Worm (Caenorhabditis elegans) whole organism, mixed stage, embryonic: ENCODE data around the gene pix-1.

ENCODE experiments used
- M03D4.4 ChIP-seq: sonication (generic microtip); optimal IDR thresholded peaks from 2 replicates; lab custom pipeline; 2017; ENCODE audit warnings: mild to moderate bottlenecking, missing genetic modification characterization, missing compliant biosample characterization
- bed-3 ChIP-seq: fragments of 200-800 bp; sonication (Bioruptor generic); optimal IDR thresholded peaks from 3 replicates; lab custom pipeline; 2018; ENCODE audit warnings: mild to moderate bottlenecking, missing genetic modification characterization, moderate library complexity, missing compliant biosample characterization
- blmp-1 ChIP-seq: fragments of 150-350 bp; optimal IDR thresholded peaks from 2 replicates; lab custom pipeline; 2014; ENCODE audit warnings: missing biosample characterization, missing genetic modification characterization
- ceh-39 ChIP-seq: fragments of 150-350 bp; optimal IDR thresholded peaks from 2 replicates; lab custom pipeline; 2014; ENCODE audit warnings: missing biosample characterization, missing genetic modification characterization
- ceh-43 ChIP-seq: fragments of 200-800 bp; sonication (Bioruptor generic); optimal IDR thresholded peaks from 2 replicates; lab custom pipeline; 2018; ENCODE audit warnings: mild to moderate bottlenecking, missing genetic modification characterization, moderate library complexity, missing compliant biosample characterization
- ceh-83 ChIP-seq: fragments of 200-800 bp; sonication (Bioruptor generic); optimal IDR thresholded peaks from 2 replicates; lab custom pipeline; 2018; ENCODE audit warnings: mild to moderate bottlenecking, missing genetic modification characterization, missing compliant biosample characterization
- ces-1 ChIP-seq: fragments of 150-350 bp; optimal IDR thresholded peaks from 2 replicates; lab custom pipeline; 2014; ENCODE audit warnings: missing biosample characterization, missing genetic modification reagents, missing genetic modification characterization
- cnd-1 ChIP-seq: fragments of 200-800 bp; sonication (Bioruptor generic); optimal IDR thresholded peaks from 2 replicates; lab custom pipeline; 2018; ENCODE audit warnings: mild to moderate bottlenecking, missing genetic modification characterization, missing compliant biosample characterization
- drap-1 ChIP-seq: fragments of 200-800 bp; sonication (Bioruptor generic); optimal IDR thresholded peaks from 3 replicates; lab custom pipeline; 2018; ENCODE audit warnings: mild to moderate bottlenecking, missing genetic modification characterization, missing compliant biosample characterization
- elt-3 ChIP-seq: fragments of 150-350 bp; optimal IDR thresholded peaks from 2 replicates; lab custom pipeline; 2014; ENCODE audit warnings: missing biosample characterization, missing genetic modification characterization
- flh-1 ChIP-seq: fragments of 200-800 bp; sonication (Bioruptor generic); optimal IDR thresholded peaks from 2 replicates; lab custom pipeline; 2018; ENCODE audit warnings: mild to moderate bottlenecking, missing genetic modification characterization, moderate library complexity, missing compliant biosample characterization
- hlh-1 ChIP-seq: fragments of 150-350 bp; optimal IDR thresholded peaks from 2 replicates; lab custom pipeline; 2014; ENCODE audit warnings: missing biosample characterization, missing genetic modification reagents, missing genetic modification characterization
- lin-32 ChIP-seq: fragments of 200-800 bp; sonication (Bioruptor generic); optimal IDR thresholded peaks from 2 replicates; lab custom pipeline; 2018; ENCODE audit warnings: mild to moderate bottlenecking, missing genetic modification characterization, missing compliant biosample characterization
- lsy-2 ChIP-seq: fragments of 150-350 bp; optimal IDR thresholded peaks from 2 replicates; lab custom pipeline; 2014; ENCODE audit warnings: missing biosample characterization, missing genetic modification characterization
- mab-5 ChIP-seq: fragments of 150-350 bp; optimal IDR thresholded peaks from 2 replicates; lab custom pipeline; 2014; ENCODE audit warnings: missing biosample characterization, missing genetic modification characterization
- mep-1 ChIP-seq: fragments of 150-350 bp; optimal IDR thresholded peaks from 2 replicates; lab custom pipeline; 2017; ENCODE audit warnings: missing biosample characterization, missing genetic modification reagents, missing genetic modification characterization, inconsistent platforms
- mls-2 ChIP-seq: sonication (generic microtip); optimal IDR thresholded peaks from 2 replicates; lab custom pipeline; 2016; ENCODE audit warnings: mild to moderate bottlenecking, missing genetic modification characterization, moderate library complexity, missing compliant biosample characterization
- nhr-12 ChIP-seq: fragments of 150-350 bp; optimal IDR thresholded peaks from 2 replicates; lab custom pipeline; 2014; ENCODE audit warnings: missing biosample characterization, missing genetic modification characterization
- nhr-2 ChIP-seq: fragments of 150-350 bp; optimal IDR thresholded peaks from 2 replicates; lab custom pipeline; 2014; ENCODE audit warnings: missing biosample characterization, missing genetic modification characterization
- nhr-28 ChIP-seq: fragments of 150-350 bp; optimal IDR thresholded peaks from 2 replicates; lab custom pipeline; 2014; ENCODE audit warnings: missing biosample characterization, missing genetic modification characterization
- nhr-76 ChIP-seq: sonication (generic microtip); optimal IDR thresholded peaks from 2 replicates; lab custom pipeline; 2017; ENCODE audit warnings: missing biosample characterization, missing genetic modification characterization
- sem-2 ChIP-seq: fragments of 200-800 bp; sonication (Bioruptor generic); optimal IDR thresholded peaks from 2 replicates; lab custom pipeline; 2018; ENCODE audit warnings: mild to moderate bottlenecking, missing genetic modification characterization, missing compliant biosample characterization
- tbx-8 ChIP-seq: fragments of 200-800 bp; sonication (Bioruptor generic); optimal IDR thresholded peaks from 2 replicates; lab custom pipeline; 2018; ENCODE audit warnings: mild to moderate bottlenecking, missing genetic modification characterization, moderate library complexity, missing compliant biosample characterization
- unc-120 ChIP-seq: sonication (generic microtip); optimal IDR thresholded peaks from 2 replicates; lab custom pipeline; 2017; ENCODE audit warnings: missing genetic modification characterization, missing compliant biosample characterization; ENCODE audit not compliant: poor library complexity, severe bottlenecking
- unc-39 ChIP-seq: fragments of 150-350 bp; optimal IDR thresholded peaks from 2 replicates; lab custom pipeline; 2014; ENCODE audit warnings: missing biosample characterization, missing genetic modification characterization
- unc-62 ChIP-seq: fragments of 150-350 bp; optimal IDR thresholded peaks from 2 replicates; lab custom pipeline; 2014; ENCODE audit warnings: missing biosample characterization, missing genetic modification reagents, missing genetic modification characterization
- zip-8 ChIP-seq: fragments of 150-350 bp; optimal IDR thresholded peaks from 2 replicates; lab custom pipeline; 2014; ENCODE audit warnings: missing biosample characterization, missing genetic modification characterization
- ztf-11 ChIP-seq: fragments of 150-350 bp; optimal IDR thresholded peaks from 2 replicates; lab custom pipeline; 2014; ENCODE audit warnings: missing biosample characterization, missing genetic modification characterization

The pix-1 gene

ce11 chrX:13775508-13775907 lies 48.4 kb downstream of the pix-1 start:
- TF ChIP-seq tbx-8 (GFP tag; lab: Kevin White, UChicago) (no peak), nhr-28 (tag; lab: Kevin White, UChicago) (no peak), nhr-12 (tag; lab: Kevin White, UChicago) (no peak), unc-120 (tag; lab: Kevin White, UChicago) (no peak), ces-1 (no peak), lsy-2 (tag; lab: Kevin White, UChicago) (no peak), M03D4.4 (tag; lab: Kevin White, UChicago) (no peak), ztf-11 (tag; lab: Kevin White, UChicago) (no peak), elt-3 (tag; lab: Kevin White, UChicago) (no peak), ceh-83 (GFP tag; lab: Kevin White, UChicago) (no peak), mls-2 (tag; lab: Kevin White, UChicago) (no peak), unc-62 (GFP tag; lab: Kevin White, UChicago) (no peak), mep-1 (tag; lab: Kevin White, UChicago) (no peak), mab-5 (tag; lab: Kevin White, UChicago) (no peak), drap-1 (no peak), sem-2 (GFP tag; lab: Kevin White, UChicago) (no peak), flh-1 (GFP tag; lab: Kevin White, UChicago) (no peak)

DNA sequence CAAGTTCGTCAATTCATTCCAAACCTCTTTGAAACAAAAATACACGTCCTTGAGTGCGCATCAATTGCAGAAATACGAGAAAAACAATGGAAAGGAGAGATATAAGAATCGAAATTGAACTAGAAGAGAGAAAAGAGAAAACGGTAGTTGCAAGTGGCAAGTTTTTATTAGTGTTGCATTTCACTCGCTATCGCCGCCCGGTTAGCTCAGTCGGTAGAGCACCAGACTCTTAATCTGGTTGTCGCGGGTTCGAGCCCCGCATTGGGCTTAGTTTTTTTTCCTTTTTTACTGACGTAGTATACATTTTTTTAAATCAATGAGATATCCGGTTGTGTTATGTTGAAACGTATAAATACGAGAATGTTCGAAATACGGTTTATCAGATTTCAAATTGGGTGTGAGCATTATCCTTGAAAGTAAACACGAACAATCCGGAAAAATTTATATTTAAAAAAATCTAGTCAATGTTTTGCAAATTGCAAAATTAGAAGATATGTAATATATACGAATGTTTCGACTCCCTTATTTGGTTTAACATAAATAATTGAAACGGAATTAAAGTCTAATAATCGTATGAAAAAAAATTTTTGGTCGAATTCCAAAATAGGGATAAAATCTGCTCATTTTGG lies 54.5 kb downstream of the pix-1 start:
- TF ChIP-seq ceh-39 (tag; lab: Kevin White, UChicago), result no peak
- TF ChIP-seq mls-2 (tag; lab: Kevin White, UChicago), result no peak
- TF ChIP-seq unc-120 (tag; lab: Kevin White, UChicago), result peak; percentile 19
- no peak for TF ChIP-seq elt-3 (tag; lab: Kevin White, UChicago)
- no peak for TF ChIP-seq lsy-2 (tag; lab: Kevin White, UChicago)
- peak; percentile 31 for TF ChIP-seq bed-3 (GFP tag; lab: Kevin White, UChicago)
- no peak for TF ChIP-seq mep-1 (tag; lab: Kevin White, UChicago)
- TF ChIP-seq blmp-1, result no peak
- TF ChIP-seq lin-32, result no peak
- TF ChIP-seq flh-1 (GFP tag; lab: Kevin White, UChicago), result peak; percentile 0
- peak; percentile 9 for TF ChIP-seq M03D4.4 (tag; lab: Kevin White, UChicago)
- TF ChIP-seq mab-5 (tag; lab: Kevin White, UChicago), result no peak
- TF ChIP-seq nhr-2 (tag; lab: Kevin White, UChicago), result no peak
- TF ChIP-seq hlh-1 (tag; lab: Kevin White, UChicago), result no peak

DNA sequence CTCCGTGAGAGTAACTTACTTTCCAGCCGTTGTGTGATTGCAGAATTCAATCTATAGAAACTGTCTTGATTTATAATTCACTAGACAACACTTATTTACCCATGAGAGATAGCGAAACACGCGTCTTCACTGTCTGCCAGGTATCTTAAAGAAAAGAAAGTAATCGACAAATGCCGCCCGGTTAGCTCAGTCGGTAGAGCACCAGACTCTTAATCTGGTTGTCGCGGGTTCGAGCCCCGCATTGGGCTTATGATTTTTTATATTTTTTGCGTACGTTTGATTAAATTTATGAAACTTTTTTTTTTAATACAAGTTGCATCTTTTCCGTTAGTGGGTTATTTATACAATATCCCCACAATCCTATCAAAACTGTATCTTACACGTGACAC lies 55.0 kb downstream of the pix-1 start:
- TF ChIP-seq ceh-83 (GFP tag; lab: Kevin White, UChicago), result no peak
- no peak for TF ChIP-seq nhr-28 (tag; lab: Kevin White, UChicago)
- TF ChIP-seq unc-39 (tag; lab: Kevin White, UChicago), result no peak
- TF ChIP-seq nhr-2 (tag; lab: Kevin White, UChicago), result no peak
- no peak for TF ChIP-seq ceh-43 (GFP tag; lab: Kevin White, UChicago)
- no peak for TF ChIP-seq ceh-39 (tag; lab: Kevin White, UChicago)
- no peak for TF ChIP-seq zip-8
- TF ChIP-seq bed-3 (GFP tag; lab: Kevin White, UChicago), result no peak
- TF ChIP-seq cnd-1, result no peak
- no peak for TF ChIP-seq mls-2 (tag; lab: Kevin White, UChicago)
- no peak for TF ChIP-seq nhr-76 (tag; lab: Kevin White, UChicago)
